Fruit fly (Drosophila melanogaster) whole organism, embryonic: ENCODE data around the gene Gnmt.
A peak's percentile ranks its signal among the peaks of the same experiment; 100 is the strongest.

Experiments
- CG10147 ChIP-seq: fragments of 200-800 bp; sonication (Bioruptor generic); optimal IDR thresholded peaks from 2 replicates; lab custom pipeline; 2019; ENCODE audit warnings: missing biosample characterization, mild to moderate bottlenecking, missing genetic modification characterization, moderate library complexity
- CG10366 ChIP-seq: fragments of 200-800 bp; sonication (Bioruptor generic); IDR thresholded peaks from 2 replicates; pipeline ENCODE4 v1.3.6; 2022; ENCODE audit warnings: missing biosample characterization, missing genetic modification characterization
- CG11093 ChIP-seq: fragments of 200-800 bp; sonication (Bioruptor generic); IDR thresholded peaks from 3 replicates; pipeline ENCODE4 v1.3.6; 2022; ENCODE audit warnings: missing biosample characterization, missing genetic modification characterization
- CG12659 ChIP-seq: fragments of 200-800 bp; sonication (Bioruptor generic); optimal IDR thresholded peaks from 3 replicates; lab custom pipeline; 2017; ENCODE audit warnings: mild to moderate bottlenecking, missing biosample characterization, missing genetic modification reagents, missing genetic modification characterization
- CG14050 ChIP-seq: fragments of 200-800 bp; sonication (Bioruptor generic); IDR thresholded peaks from 3 replicates; pipeline ENCODE4 v1.3.6; 2022; ENCODE audit warnings: missing biosample characterization, missing genetic modification characterization
- CG14441 ChIP-seq: fragments of 200-800 bp; sonication (Bioruptor generic); IDR thresholded peaks from 2 replicates; pipeline ENCODE4 v1.3.6; 2022; ENCODE audit warnings: missing biosample characterization, missing genetic modification characterization
- CG14710 ChIP-seq: fragments of 200-800 bp; sonication (Bioruptor generic); optimal IDR thresholded peaks from 3 replicates; lab custom pipeline; 2019; ENCODE audit warnings: missing biosample characterization, mild to moderate bottlenecking, missing genetic modification characterization, moderate library complexity
- CG16815 ChIP-seq: fragments of 200-800 bp; sonication (Bioruptor generic); optimal IDR thresholded peaks from 3 replicates; lab custom pipeline; 2017; ENCODE audit warnings: missing biosample characterization, mild to moderate bottlenecking, missing genetic modification characterization
- CG1832 ChIP-seq: fragments of 200-800 bp; sonication (Bioruptor generic); optimal IDR thresholded peaks from 2 replicates; lab custom pipeline; 2017; ENCODE audit warnings: missing biosample characterization, mild to moderate bottlenecking, missing genetic modification characterization, inconsistent platforms
- CG18619 ChIP-seq: fragments of 200-800 bp; sonication (Bioruptor generic); optimal IDR thresholded peaks from 3 replicates; lab custom pipeline; 2017; ENCODE audit warnings: missing biosample characterization, mild to moderate bottlenecking, missing genetic modification characterization
- CG2120 ChIP-seq: fragments of 200-800 bp; sonication (Bioruptor generic); optimal IDR thresholded peaks from 3 replicates; lab custom pipeline; 2016; ENCODE audit warnings: missing biosample characterization, missing genetic modification characterization
- CG31388 ChIP-seq: fragments of 200-800 bp; sonication (Bioruptor generic); optimal IDR thresholded peaks from 2 replicates; lab custom pipeline; 2016; ENCODE audit warnings: missing biosample characterization, missing genetic modification characterization
- CG31441 ChIP-seq: fragments of 200-800 bp; sonication (Bioruptor generic); IDR thresholded peaks from 2 replicates; pipeline ENCODE4 v1.3.6; 2022; ENCODE audit warnings: missing biosample characterization, missing genetic modification characterization
- CG33557 ChIP-seq: fragments of 200-800 bp; sonication (Bioruptor generic); optimal IDR thresholded peaks from 2 replicates; lab custom pipeline; 2019; ENCODE audit warnings: missing biosample characterization, mild to moderate bottlenecking, missing genetic modification characterization, moderate library complexity
- CG3407 ChIP-seq: fragments of 200-800 bp; sonication (Bioruptor generic); optimal IDR thresholded peaks from 2 replicates; lab custom pipeline; 2018; ENCODE audit warnings: missing biosample characterization, mild to moderate bottlenecking, missing genetic modification characterization
- CG3726 ChIP-seq: fragments of 200-800 bp; sonication (Bioruptor generic); IDR thresholded peaks from 3 replicates; pipeline ENCODE4, ENCODE4 v1.3.6; 2022; ENCODE audit warnings: missing biosample characterization, missing genetic modification characterization
- CG4360 ChIP-seq: fragments of 200-800 bp; sonication (Bioruptor generic); IDR thresholded peaks from 2 replicates; pipeline ENCODE4 v1.3.6; 2022; ENCODE audit warnings: missing biosample characterization, missing genetic modification characterization
- CG5180 ChIP-seq: fragments of 200-800 bp; sonication (Bioruptor generic); optimal IDR thresholded peaks from 3 replicates; lab custom pipeline; 2017; ENCODE audit warnings: missing biosample characterization, missing genetic modification characterization, mild to moderate bottlenecking, moderate library complexity, missing genetic modification reagents
- CG7556 ChIP-seq: fragments of 200-800 bp; sonication (Bioruptor generic); optimal IDR thresholded peaks from 2 replicates; lab custom pipeline; 2017; ENCODE audit warnings: missing biosample characterization, mild to moderate bottlenecking, missing genetic modification characterization
- CG8388 ChIP-seq: fragments of 200-800 bp; sonication (Bioruptor generic); optimal IDR thresholded peaks from 2 replicates; lab custom pipeline; 2019; ENCODE audit warnings: missing biosample characterization, mild to moderate bottlenecking, missing genetic modification characterization, moderate library complexity
- CG9215 ChIP-seq: fragments of 200-800 bp; sonication (Bioruptor generic); IDR thresholded peaks from 2 replicates; pipeline ENCODE4 v1.3.6; 2022; ENCODE audit warnings: missing biosample characterization, missing genetic modification characterization
- CG9437 ChIP-seq: fragments of 200-800 bp; sonication (Bioruptor generic); optimal IDR thresholded peaks from 2 replicates; lab custom pipeline; 2018; ENCODE audit warnings: missing biosample characterization, mild to moderate bottlenecking, missing genetic modification characterization
- CG9817 ChIP-seq: fragments of 200-800 bp; sonication (Bioruptor generic); optimal IDR thresholded peaks from 2 replicates; lab custom pipeline; 2018; ENCODE audit warnings: missing biosample characterization, mild to moderate bottlenecking, missing genetic modification characterization, moderate library complexity
- CG9932 ChIP-seq: fragments of 200-800 bp; sonication (Bioruptor generic); IDR thresholded peaks from 2 replicates; pipeline ENCODE4 v1.3.6; 2022; ENCODE audit warnings: missing biosample characterization, missing genetic modification characterization
- Gug ChIP-seq: fragments of 200-800 bp; sonication (Bioruptor generic); IDR thresholded peaks from 4 replicates; pipeline ENCODE4 v1.3.6; 2022; ENCODE audit warnings: missing biosample characterization, missing genetic modification characterization
- HmgZ ChIP-seq: fragments of 200-800 bp; sonication (Bioruptor generic); optimal IDR thresholded peaks from 2 replicates; lab custom pipeline; 2018; ENCODE audit warnings: missing biosample characterization, mild to moderate bottlenecking, missing genetic modification characterization
- Nf-YA ChIP-seq: fragments of 200-800 bp; sonication (Bioruptor generic); IDR thresholded peaks from 2 replicates; pipeline ENCODE4 v1.3.6; 2022; ENCODE audit warnings: missing biosample characterization, missing genetic modification characterization
- NfI ChIP-seq: fragments of 200-800 bp; sonication (Bioruptor generic); optimal IDR thresholded peaks from 3 replicates; lab custom pipeline; 2018; ENCODE audit warnings: missing biosample characterization, mild to moderate bottlenecking, missing genetic modification characterization, moderate library complexity
- Oli ChIP-seq: fragments of 200-800 bp; sonication (Bioruptor generic); optimal IDR thresholded peaks from 2 replicates; lab custom pipeline; 2018; ENCODE audit warnings: missing biosample characterization, mild to moderate bottlenecking, missing genetic modification characterization, moderate library complexity
- Opbp ChIP-seq: fragments of 200-800 bp; sonication (Bioruptor generic); IDR thresholded peaks from 3 replicates; pipeline ENCODE4 v1.3.6; 2022; ENCODE audit warnings: missing biosample characterization, missing genetic modification characterization; ENCODE audit not compliant: partially characterized antibody
- Ptx1 ChIP-seq: fragments of 200-800 bp; sonication (Bioruptor generic); IDR thresholded peaks from 2 replicates; pipeline ENCODE4 v1.3.6; 2022; ENCODE audit warnings: missing biosample characterization, missing genetic modification characterization
- Ssrp ChIP-seq: fragments of 200-800 bp; sonication (Bioruptor generic); optimal IDR thresholded peaks from 2 replicates; lab custom pipeline; 2018; ENCODE audit warnings: missing biosample characterization, mild to moderate bottlenecking, missing genetic modification characterization, moderate library complexity
- Trl ChIP-seq, 3 experiments: fragments of >200 bp in 2 of 3; fragments of 200-800 bp in 1 of 3; sonication (Bioruptor generic) in 1 of 3; optimal IDR thresholded peaks; 2 replicates in 1 of 3; 3 replicates in 2 of 3; lab custom pipeline; 2016 to 2017; ENCODE audit warnings: missing biosample characterization in 1 of 3, missing genetic modification characterization in 1 of 3
- chm ChIP-seq: fragments of 200-800 bp; sonication (Bioruptor generic); IDR thresholded peaks from 2 replicates; pipeline ENCODE4 v1.3.6; 2022; ENCODE audit warnings: missing biosample characterization, missing genetic modification characterization
- fd3F ChIP-seq: fragments of 200-800 bp; sonication (Bioruptor generic); optimal IDR thresholded peaks from 2 replicates; lab custom pipeline; 2018; ENCODE audit warnings: missing biosample characterization, mild to moderate bottlenecking, missing genetic modification characterization, moderate library complexity
- fd64A ChIP-seq: fragments of 200-800 bp; sonication (Bioruptor generic); optimal IDR thresholded peaks from 3 replicates; lab custom pipeline; 2018; ENCODE audit warnings: missing biosample characterization, mild to moderate bottlenecking, missing genetic modification characterization
- insv ChIP-seq, 2 experiments: fragments of 200-800 bp; sonication (Bioruptor generic); optimal IDR thresholded peaks; 3 replicates each; lab custom pipeline; 2016 to 2018; ENCODE audit warnings: missing biosample characterization in 2 of 2, missing genetic modification characterization in 2 of 2
- klu ChIP-seq: fragments of 200-800 bp; sonication (Bioruptor generic); IDR thresholded peaks from 2 replicates; pipeline ENCODE4 v1.3.6; 2022; ENCODE audit warnings: missing biosample characterization, missing genetic modification characterization
- lilli ChIP-seq: fragments of 200-800 bp; sonication (Bioruptor generic); optimal IDR thresholded peaks from 3 replicates; lab custom pipeline; 2016; ENCODE audit warnings: missing biosample characterization, missing genetic modification characterization
- lola ChIP-seq, 3 experiments: fragments of >200 bp in 2 of 3; fragments of 200-800 bp in 1 of 3; sonication (Bioruptor generic) in 1 of 3; optimal IDR thresholded peaks; 2 replicates each; lab custom pipeline; 2017 to 2019; ENCODE audit warnings: missing biosample characterization in 3 of 3, missing genetic modification characterization in 3 of 3, mild to moderate bottlenecking in 1 of 3, moderate library complexity in 1 of 3
- org-1 ChIP-seq: fragments of 200-800 bp; sonication (Bioruptor generic); optimal IDR thresholded peaks from 2 replicates; lab custom pipeline; 2017; ENCODE audit warnings: missing biosample characterization, missing genetic modification characterization
- pan ChIP-seq, 4 experiments: fragments of >200 bp in 3 of 4; fragments of 200-800 bp in 1 of 4; sonication (Bioruptor generic) in 1 of 4; optimal IDR thresholded peaks in 3 of 4; IDR thresholded peaks in 1 of 4; 2 replicates each; pipeline versions ENCODE4 v1.3.6 to Lab custom; 2017 to 2022; ENCODE audit warnings: missing biosample characterization in 2 of 4, missing genetic modification characterization in 2 of 4, mixed read lengths in 1 of 4
- peb ChIP-seq: fragments of 200-800 bp; sonication (Bioruptor generic); IDR thresholded peaks from 2 replicates; pipeline ENCODE4 v1.3.6; 2022; ENCODE audit warnings: missing biosample characterization, missing genetic modification characterization
- ro ChIP-seq: fragments of 200-800 bp; sonication (Bioruptor generic); IDR thresholded peaks from 2 replicates; pipeline ENCODE4 v1.3.6; 2022; ENCODE audit warnings: missing biosample characterization, missing genetic modification characterization
- sd ChIP-seq: fragments of 200-800 bp; sonication (Bioruptor generic); optimal IDR thresholded peaks from 3 replicates; lab custom pipeline; 2018; ENCODE audit warnings: missing biosample characterization, mild to moderate bottlenecking, missing genetic modification characterization, moderate library complexity
- stc ChIP-seq: fragments of 200-800 bp; sonication (Bioruptor generic); IDR thresholded peaks from 2 replicates; pipeline ENCODE4 v1.3.6; 2022; ENCODE audit warnings: missing biosample characterization, missing genetic modification characterization
- stwl ChIP-seq: fragments of 200-800 bp; sonication (Bioruptor generic); optimal IDR thresholded peaks from 3 replicates; lab custom pipeline; 2018; ENCODE audit warnings: missing biosample characterization, mild to moderate bottlenecking, missing genetic modification characterization, moderate library complexity
- tio ChIP-seq: fragments of 200-800 bp; sonication (Bioruptor generic); optimal IDR thresholded peaks from 2 replicates; lab custom pipeline; 2017; ENCODE audit warnings: missing biosample characterization, missing genetic modification characterization, inconsistent platforms

Gnmt gene

dm6 chr3R:12722392-12722914 is 48.0 kb downstream of the Gnmt start, which contains the start of gene Men (continued):
- TF ChIP-seq CG11093 (peak; percentile 49; the same call in 1 of the 3 replicates), CG14441 (GFP tag; lab: Robert Waterston, UW) (peak; percentile 63), CG31388 (GFP tag; lab: Kevin White, UChicago) (no peak), fd3F (peak; percentile 40), tio (GFP tag; lab: Kevin White, UChicago) (peak; percentile 21), CG16815 (GFP tag; lab: Kevin White, UChicago) (no peak), ro (GFP tag; lab: Robert Waterston, UW) (peak; percentile 19; the same call in 1 of the 2 replicates), NfI (GFP tag; lab: Kevin White, UChicago) (peak; percentile 27), Trl (optimal IDR thresholded peaks at IDR 0.05; lab: Kevin White, UChicago) (no peak), Trl (GFP tag; optimal IDR thresholded peaks at IDR 0.05; lab: Kevin White, UChicago) (no peak), HmgZ (tag; lab: Kevin White, UChicago) (peak; percentile 8), CG10147 (peak; percentile 53), CG9817 (tag; lab: Kevin White, UChicago) (peak; percentile 62), stwl (tag; lab: Kevin White, UChicago) (no peak), fd64A (GFP tag; lab: Kevin White, UChicago) (no peak), CG8388 (GFP tag; lab: Kevin White, UChicago) (peak; percentile 71), CG2120 (peak; percentile 33), Gug (GFP tag; lab: Robert Waterston, UW) (peak; percentile 36; the same call in 1 of the 4 replicates), stc (GFP tag; lab: Robert Waterston, UW) (peak; percentile 64), CG10366 (GFP tag; lab: Robert Waterston, UW) (peak; percentile 54), CG14710 (tag; lab: Kevin White, UChicago) (peak; percentile 43), pan (optimal IDR thresholded peaks at IDR 0.05; lab: Kevin White, UChicago) (no peak), pan (GFP tag; optimal IDR thresholded peaks at IDR 0.05 in 1 of 2, IDR thresholded peaks at IDR 0.05 in 1 of 2) (peak in 1 of 2 experiments; percentile 64), CG7556 (GFP tag; lab: Kevin White, UChicago) (peak; percentile 78), org-1 (GFP tag; lab: Kevin White, UChicago) (peak; percentile 32), peb (GFP tag; lab: Robert Waterston, UW) (no peak), Ptx1 (peak; percentile 80), lilli (GFP tag; lab: Kevin White, UChicago) (peak; percentile 26), CG9932 (GFP tag; lab: Robert Waterston, UW) (0 out of 2 replicates have a peak, but pooled peaks have one; percentile 9), klu (peak; percentile 47; the same call in 1 of the 2 replicates), CG1832 (peak; percentile 56), CG9215 (GFP tag; lab: Robert Waterston, UW) (peak; percentile 52), insv (GFP tag; optimal IDR thresholded peaks at IDR 0.05; lab: Kevin White, UChicago) (peak in 1 of 2 experiments; percentile 2), CG12659 (GFP tag; lab: Kevin White, UChicago) (peak; percentile 70), CG3726 (GFP tag; lab: Robert Waterston, UW) (0 out of 3 replicates have a peak, but pooled peaks have one; percentile 24), CG33557 (GFP tag; lab: Kevin White, UChicago) (peak; percentile 31), Nf-YA (GFP tag; lab: Robert Waterston, UW) (peak; percentile 61), CG5180 (GFP tag; lab: Kevin White, UChicago) (peak; percentile 35), Oli (tag; lab: Kevin White, UChicago) (peak; percentile 75), CG31441 (GFP tag; lab: Robert Waterston, UW) (peak; percentile 81), Opbp (GFP tag; lab: Robert Waterston, UW) (no peak), CG3407 (peak; percentile 37), CG14050 (peak; percentile 33; the same call in 2 of the 3 replicates), lola (GFP tag; optimal IDR thresholded peaks at IDR 0.05; lab: Kevin White, UChicago) (peak in 1 of 3 experiments; percentile 56), CG9437 (GFP tag; lab: Kevin White, UChicago) (peak; percentile 54), Ssrp (tag; lab: Kevin White, UChicago) (peak; percentile 69), CG18619 (GFP tag; lab: Kevin White, UChicago) (peak; percentile 45), chm (GFP tag; lab: Robert Waterston, UW) (0 out of 2 replicates have a peak, but pooled peaks have one; percentile 11), sd (peak; percentile 38), CG4360 (peak; percentile 13; the same call in 1 of the 2 replicates)
